Worm (Caenorhabditis elegans): Measurements from ENCODE around the gene fan-1.

ce11 chrIV:6519593-6519992 is 28.9 kb upstream of the fan-1 start, which contains the start of gene C01G5.9:
- TF ChIP-seq tbx-11 (GFP tag; IDR thresholded peaks at IDR 0.05) (no peak), ama-1 (optimal IDR thresholded peaks at IDR 0.05) (no peak), sea-1 (GFP tag; conservative IDR thresholded peaks at IDR 0.05) (no peak), hmg-4 (GFP tag; optimal IDR thresholded peaks at IDR 0.05) (no peak), flt-1 (GFP tag; IDR thresholded peaks at IDR 0.05) (no peak), F13C5.2 (tag; optimal IDR thresholded peaks at IDR 0.05) (no peak)
